Worm (Caenorhabditis elegans) whole organism, young adult: ENCODE results near the gene kel-8.
A peak's percentile ranks its signal among the peaks of the same experiment; 100 is the strongest.

Experiments
- B0035.1 ChIP-seq: sonication (generic microtip); optimal IDR thresholded peaks from 2 replicates; lab custom pipeline; 2016; ENCODE audit warnings: missing genetic modification characterization, mild to moderate bottlenecking, missing compliant biosample characterization, missing genotype, missing genetic modification reagents
- C06A6.2 ChIP-seq: fragments of 200-800 bp; sonication (Bioruptor generic); conservative IDR thresholded peaks from 2 replicates; pipeline ENCODE4 v1.3.6; 2022; ENCODE audit warnings: missing genetic modification characterization, missing compliant biosample characterization
- D2030.7 ChIP-seq: fragments of 200-800 bp; sonication (Bioruptor generic); IDR thresholded peaks from 2 replicates; pipeline ENCODE4 v1.3.6; 2022; ENCODE audit warnings: missing genetic modification reagents, missing genetic modification characterization, missing compliant biosample characterization
- F33H1.4 ChIP-seq: fragments of 200-800 bp; sonication (Bioruptor generic); IDR thresholded peaks from 2 replicates; pipeline ENCODE4 v1.3.6; 2022; ENCODE audit warnings: missing genetic modification reagents, missing genetic modification characterization, missing compliant biosample characterization
- F39B2.1 ChIP-seq: fragments of 200-800 bp; sonication (Bioruptor generic); IDR thresholded peaks from 2 replicates; pipeline ENCODE4 v1.3.6; 2022; ENCODE audit warnings: missing genetic modification reagents, missing genetic modification characterization, missing compliant biosample characterization
- F55B11.4 ChIP-seq: sonication (generic microtip); optimal IDR thresholded peaks from 2 replicates; lab custom pipeline; 2016; ENCODE audit warnings: missing compliant biosample characterization, missing genetic modification characterization, borderline replicate concordance; ENCODE audit not compliant: insufficient read depth
- K11D2.4 ChIP-seq: fragments of 200-800 bp; sonication (Bioruptor generic); IDR thresholded peaks from 2 replicates; pipeline ENCODE4 v1.3.6; 2022; ENCODE audit warnings: missing genetic modification reagents, missing genetic modification characterization, missing compliant biosample characterization
- K12H6.12 ChIP-seq: fragments of 200-800 bp; sonication (Bioruptor generic); optimal IDR thresholded peaks from 2 replicates; lab custom pipeline; 2018; ENCODE audit warnings: mild to moderate bottlenecking, missing genetic modification characterization, missing compliant biosample characterization
- T07F8.4 ChIP-seq: sonication (generic microtip); optimal IDR thresholded peaks from 2 replicates; lab custom pipeline; 2016; ENCODE audit warnings: mild to moderate bottlenecking, missing genetic modification characterization, moderate library complexity, missing compliant biosample characterization
- ZK185.1 ChIP-seq: sonication (generic microtip); optimal IDR thresholded peaks from 2 replicates; lab custom pipeline; 2016; ENCODE audit warnings: mild to moderate bottlenecking, missing genetic modification characterization, missing compliant biosample characterization; ENCODE audit not compliant: poor library complexity, severe bottlenecking
- atf-7 ChIP-seq: sonication (generic microtip); optimal IDR thresholded peaks from 2 replicates; lab custom pipeline; 2017; ENCODE audit warnings: mild to moderate bottlenecking, missing genetic modification characterization, missing compliant biosample characterization
- ceh-27 ChIP-seq: fragments of 200-800 bp; sonication (Bioruptor generic); optimal IDR thresholded peaks from 2 replicates; lab custom pipeline; 2018; ENCODE audit warnings: mild to moderate bottlenecking, missing genetic modification characterization, moderate library complexity, missing compliant biosample characterization
- ceh-91 ChIP-seq: fragments of 200-800 bp; sonication (Bioruptor generic); IDR thresholded peaks from 2 replicates; pipeline ENCODE4 v1.3.6; 2022; ENCODE audit warnings: missing genetic modification reagents, missing genetic modification characterization, missing compliant biosample characterization
- dpl-1 ChIP-seq: fragments of 150-350 bp; optimal IDR thresholded peaks from 2 replicates; lab custom pipeline; 2014; ENCODE audit warnings: missing biosample characterization, missing genetic modification reagents, missing genetic modification characterization
- efl-1 ChIP-seq: fragments of 150-350 bp; optimal IDR thresholded peaks from 2 replicates; lab custom pipeline; 2014; ENCODE audit warnings: missing biosample characterization, missing genetic modification reagents, missing genetic modification characterization
- egl-44 ChIP-seq: fragments of 200-800 bp; sonication (Bioruptor generic); IDR thresholded peaks from 2 replicates; pipeline ENCODE4 v1.3.6; 2022; ENCODE audit warnings: missing genetic modification reagents, missing genetic modification characterization, missing compliant biosample characterization
- egrh-3 ChIP-seq: fragments of 200-800 bp; sonication (Bioruptor generic); IDR thresholded peaks from 2 replicates; pipeline ENCODE4 v1.3.6; 2022; ENCODE audit warnings: missing genetic modification reagents, missing genetic modification characterization, missing compliant biosample characterization
- ets-4 ChIP-seq: fragments of 200-800 bp; sonication (Bioruptor generic); optimal IDR thresholded peaks from 2 replicates; lab custom pipeline; 2018; ENCODE audit warnings: mild to moderate bottlenecking, missing genetic modification characterization, missing compliant biosample characterization
- gei-17 ChIP-seq: fragments of 200-800 bp; sonication (Bioruptor generic); optimal IDR thresholded peaks from 2 replicates; lab custom pipeline; 2018; ENCODE audit warnings: mild to moderate bottlenecking, missing genetic modification characterization, missing compliant biosample characterization
- hlh-12 ChIP-seq: sonication (generic microtip); optimal IDR thresholded peaks from 2 replicates; lab custom pipeline; 2016; ENCODE audit warnings: missing genetic modification characterization, missing compliant biosample characterization
- hlh-26 ChIP-seq: fragments of 200-800 bp; sonication (Bioruptor generic); conservative IDR thresholded peaks from 2 replicates; pipeline ENCODE4 v1.3.6; 2022; ENCODE audit warnings: missing genetic modification reagents, missing genetic modification characterization, missing compliant biosample characterization
- hrde-1 ChIP-seq: sonication (generic microtip); optimal IDR thresholded peaks from 2 replicates; lab custom pipeline; 2016; ENCODE audit warnings: missing genetic modification characterization, mild to moderate bottlenecking, missing compliant biosample characterization, moderate library complexity, missing genotype, missing genetic modification reagents, borderline replicate concordance
- lag-1 ChIP-seq: fragments of 200-800 bp; sonication (Bioruptor generic); IDR thresholded peaks from 2 replicates; pipeline ENCODE4 v1.3.6; 2022; ENCODE audit warnings: missing genetic modification reagents, missing genetic modification characterization, missing compliant biosample characterization
- lin-26 ChIP-seq: fragments of 200-800 bp; sonication (Bioruptor generic); IDR thresholded peaks from 2 replicates; pipeline ENCODE4 v1.3.6; 2022; ENCODE audit warnings: missing genetic modification reagents, missing genetic modification characterization, missing compliant biosample characterization
- lin-35 ChIP-seq, 3 experiments: fragments of 150-350 bp in 2 of 3; sonication (generic microtip) in 1 of 3; optimal IDR thresholded peaks; 2 replicates each; lab custom pipeline; 2014 to 2018; ENCODE audit warnings: missing biosample characterization in 3 of 3, missing genetic modification characterization in 3 of 3, missing genetic modification reagents in 3 of 3
- lin-54 ChIP-seq: fragments of 200-800 bp; sonication (Bioruptor generic); optimal IDR thresholded peaks from 2 replicates; lab custom pipeline; 2018; ENCODE audit warnings: mild to moderate bottlenecking, missing genetic modification characterization, missing compliant biosample characterization
- mes-4 ChIP-seq: sonication (generic microtip); optimal IDR thresholded peaks from 2 replicates; lab custom pipeline; 2016; ENCODE audit warnings: missing genotype, missing genetic modification characterization, missing compliant biosample characterization
- mxl-1 ChIP-seq: sonication (generic microtip); optimal IDR thresholded peaks from 2 replicates; lab custom pipeline; 2016; ENCODE audit warnings: missing genetic modification characterization, missing compliant biosample characterization
- nhr-80 ChIP-seq: sonication (generic microtip); optimal IDR thresholded peaks from 2 replicates; lab custom pipeline; 2016; ENCODE audit warnings: missing genetic modification characterization, missing compliant biosample characterization
- pbrm-1 ChIP-seq: fragments of 200-800 bp; sonication (Bioruptor generic); IDR thresholded peaks from 2 replicates; pipeline ENCODE4 v1.3.6; 2022; ENCODE audit warnings: missing genetic modification reagents, missing genetic modification characterization, missing compliant biosample characterization
- repo-1 ChIP-seq: sonication (generic microtip); optimal IDR thresholded peaks from 2 replicates; lab custom pipeline; 2017; ENCODE audit warnings: mild to moderate bottlenecking, missing genetic modification characterization, missing compliant biosample characterization
- snpc-3.4 ChIP-seq: sonication (generic microtip); optimal IDR thresholded peaks from 2 replicates; lab custom pipeline; 2017; ENCODE audit warnings: missing genetic modification characterization, mild to moderate bottlenecking, missing compliant biosample characterization, antibody characterized with exemption, moderate library complexity, missing genotype, missing genetic modification reagents
- snpc-4 ChIP-seq, 5 experiments: fragments of 150-350 bp in 1 of 5; sonication (generic microtip) in 4 of 5; optimal IDR thresholded peaks; 2 replicates each; lab custom pipeline; 2014 to 2018; ENCODE audit warnings: missing genetic modification characterization in 5 of 5, missing biosample characterization in 3 of 5, antibody characterized with exemption in 2 of 5, mild to moderate bottlenecking in 2 of 5, missing compliant biosample characterization in 2 of 5, missing genotype in 2 of 5, moderate library complexity in 2 of 5, missing genetic modification reagents in 1 of 5
- somi-1 ChIP-seq: fragments of 200-800 bp; sonication (Bioruptor generic); optimal IDR thresholded peaks from 2 replicates; lab custom pipeline; 2018; ENCODE audit warnings: mild to moderate bottlenecking, missing genetic modification characterization, missing compliant biosample characterization
- tbp1 ChIP-seq: fragments of 200-800 bp; sonication (Bioruptor generic); optimal IDR thresholded peaks from 2 replicates; lab custom pipeline; 2018; ENCODE audit warnings: mild to moderate bottlenecking, missing genetic modification characterization, missing compliant biosample characterization
- tbx-9 ChIP-seq: sonication (generic microtip); optimal IDR thresholded peaks from 2 replicates; lab custom pipeline; 2016; ENCODE audit warnings: borderline replicate concordance, missing genetic modification characterization, inconsistent platforms, missing compliant biosample characterization
- unc-130 ChIP-seq: sonication (generic microtip); optimal IDR thresholded peaks from 2 replicates; lab custom pipeline; 2016; ENCODE audit warnings: missing genetic modification reagents, missing genetic modification characterization, missing compliant biosample characterization
- xnd-1 ChIP-seq: sonication (generic microtip); optimal IDR thresholded peaks from 2 replicates; lab custom pipeline; 2016; ENCODE audit warnings: missing genotype, missing genetic modification reagents, missing genetic modification characterization, missing compliant biosample characterization
- zfh-2 ChIP-seq: fragments of 200-800 bp; sonication (Bioruptor generic); conservative IDR thresholded peaks from 2 replicates; pipeline ENCODE4 v1.3.6; 2022; ENCODE audit warnings: missing genetic modification reagents, missing genetic modification characterization, missing compliant biosample characterization
- zim-3 ChIP-seq: sonication (generic microtip); optimal IDR thresholded peaks from 2 replicates; lab custom pipeline; 2017; ENCODE audit warnings: mild to moderate bottlenecking, missing genetic modification characterization, moderate library complexity, missing compliant biosample characterization
- ztf-18 ChIP-seq: sonication (generic microtip); optimal IDR thresholded peaks from 2 replicates; lab custom pipeline; 2016; ENCODE audit warnings: missing genotype, mild to moderate bottlenecking, missing genetic modification characterization, missing compliant biosample characterization
- ztf-26 ChIP-seq: sonication (generic microtip); optimal IDR thresholded peaks from 2 replicates; lab custom pipeline; 2017; ENCODE audit warnings: missing genetic modification characterization, missing compliant biosample characterization
- ztf-3 ChIP-seq: fragments of 200-800 bp; sonication (Bioruptor generic); optimal IDR thresholded peaks from 2 replicates; lab custom pipeline; 2018; ENCODE audit warnings: mild to moderate bottlenecking, missing genetic modification characterization, missing compliant biosample characterization
- ztf-6 ChIP-seq: fragments of 200-800 bp; sonication (Bioruptor generic); IDR thresholded peaks from 2 replicates; pipeline ENCODE4 v1.3.6; 2022; ENCODE audit warnings: missing genetic modification reagents, missing genetic modification characterization, missing compliant biosample characterization

kel-8 gene

ce11 chrV:2710192-2710591 lies 38.9 kb downstream of the kel-8 start:
- no peak for TF ChIP-seq ets-4 (GFP tag; lab: Kevin White, UChicago)
- no peak for TF ChIP-seq snpc-3.4
- TF ChIP-seq C06A6.2 (GFP tag; lab: Robert Waterston, UW): no peak
- no peak for TF ChIP-seq mes-4
- TF ChIP-seq lag-1: no peak
- TF ChIP-seq F33H1.4 (GFP tag; lab: Robert Waterston, UW): no peak
- TF ChIP-seq repo-1: no peak
- TF ChIP-seq gei-17 (GFP tag; lab: Kevin White, UChicago): no peak
- TF ChIP-seq unc-130 (GFP tag; lab: Kevin White, UChicago): no peak
- no peak for TF ChIP-seq hlh-12 (tag; lab: Kevin White, UChicago)
- TF ChIP-seq atf-7 (tag; lab: Kevin White, UChicago): no peak
- TF ChIP-seq, all 124 proteins: peak for 0

- TF ChIP-seq atf-7 (tag; lab: Kevin White, UChicago): no peak
- TF ChIP-seq lin-35 (GFP tag; optimal IDR thresholded peaks at IDR 0.05; lab: Kevin White, UChicago): no peak
- TF ChIP-seq T07F8.4: no peak
- TF ChIP-seq nhr-80 (tag; lab: Kevin White, UChicago): peak; percentile 79
- TF ChIP-seq K11D2.4: no peak
- TF ChIP-seq ztf-26 (tag; lab: Kevin White, UChicago): no peak
Observed at ce11 chrV:2711429-2711828, 40.2 kb downstream of the kel-8 start, which contains the start of gene C24B9.3. Gene C24B9.3 (minus strand): TSS chrV:2711599.

ce11 chrV:2713532-2713931 lies 42.3 kb downstream of the kel-8 start, which contains the start of gene srt-28:
Gene srt-28 (minus strand): TSS chrV:2713632.
- TF ChIP-seq ets-4 (GFP tag; lab: Kevin White, UChicago): no peak
- no peak for TF ChIP-seq nhr-80 (tag; lab: Kevin White, UChicago)
- no peak for TF ChIP-seq lin-26 (GFP tag; lab: Robert Waterston, UW)
- TF ChIP-seq zim-3 (tag; lab: Kevin White, UChicago): no peak
- TF ChIP-seq F55B11.4 (tag; lab: Kevin White, UChicago): no peak
- TF ChIP-seq ztf-18 (tag; lab: Kevin White, UChicago): no peak
- no peak for TF ChIP-seq K11D2.4
- TF ChIP-seq tbx-9: no peak
- no peak for TF ChIP-seq lin-54 (GFP tag; lab: Kevin White, UChicago)
- TF ChIP-seq egl-44 (GFP tag; lab: Robert Waterston, UW): no peak
- no peak for TF ChIP-seq ztf-3
- TF ChIP-seq ZK185.1 (tag; lab: Kevin White, UChicago): no peak
- TF ChIP-seq dpl-1 (GFP tag; lab: Kevin White, UChicago): no peak
- no peak for TF ChIP-seq hlh-26
- no peak for TF ChIP-seq efl-1 (GFP tag; lab: Kevin White, UChicago)
- no peak for TF ChIP-seq D2030.7 (GFP tag; lab: Robert Waterston, UW)
- no peak for TF ChIP-seq ceh-27 (GFP tag; lab: Kevin White, UChicago)
- TF ChIP-seq snpc-4 (GFP tag; optimal IDR thresholded peaks at IDR 0.05; lab: Kevin White, UChicago): no peak
- no peak for TF ChIP-seq snpc-4 (tag; optimal IDR thresholded peaks at IDR 0.05; lab: Kevin White, UChicago)

- TF ChIP-seq ztf-6 (GFP tag; lab: Robert Waterston, UW) (no peak), unc-130 (GFP tag; lab: Kevin White, UChicago) (no peak), ceh-91 (GFP tag; lab: Robert Waterston, UW) (no peak), K12H6.12 (tag; lab: Kevin White, UChicago) (no peak), egrh-3 (peak; percentile 49; the same call in 1 of the 2 replicates), somi-1 (GFP tag; lab: Kevin White, UChicago) (no peak), tbp1 (GFP tag; lab: Kevin White, UChicago) (no peak), T07F8.4 (no peak), mxl-1 (tag; lab: Kevin White, UChicago) (no peak), hrde-1 (tag; lab: Kevin White, UChicago) (no peak), pbrm-1 (GFP tag; lab: Robert Waterston, UW) (peak; percentile 37; the same call in 1 of the 2 replicates), F39B2.1 (GFP tag; lab: Robert Waterston, UW) (no peak), B0035.1 (tag; lab: Kevin White, UChicago) (no peak), ets-4 (GFP tag; lab: Kevin White, UChicago) (no peak), xnd-1 (no peak), zfh-2 (GFP tag; lab: Robert Waterston, UW) (peak; percentile 84)
Observed at ce11 chrV:2716933-2717332, 45.7 kb downstream of the kel-8 start.
